Worm (Caenorhabditis elegans): ENCODE data around the gene msp-56.

Gene msp-56

ce11 chrIV:9858970-9859369 is 17.6 kb downstream of the msp-56 start:
- TF ChIP-seq D1046.2 (GFP tag; IDR thresholded peaks at IDR 0.05), result no peak
- no peak for TF ChIP-seq hif-1 (tag; optimal IDR thresholded peaks at IDR 0.05)
- TF ChIP-seq daf-19 (GFP tag; conservative IDR thresholded peaks at IDR 0.05), result no peak
- no peak for TF ChIP-seq spr-3 (GFP tag; optimal IDR thresholded peaks at IDR 0.05)
- TF ChIP-seq saeg-2 (GFP tag; IDR thresholded peaks at IDR 0.05), result no peak
- no peak for TF ChIP-seq attf-4 (tag; optimal IDR thresholded peaks at IDR 0.05)
- TF ChIP-seq tra-1 (GFP tag; IDR thresholded peaks at IDR 0.05), result no peak
- TF ChIP-seq ZK337.2 (GFP tag; IDR thresholded peaks at IDR 0.05), result no peak
- no peak for TF ChIP-seq Y105C5A.15 (GFP tag; IDR thresholded peaks at IDR 0.05)
- no peak for TF ChIP-seq ztf-7 (tag; optimal IDR thresholded peaks at IDR 0.05)
- no peak for TF ChIP-seq Y5F2A.4 (GFP tag; optimal IDR thresholded peaks at IDR 0.05)
- no peak for TF ChIP-seq nhr-76 (tag; optimal IDR thresholded peaks at IDR 0.05)
- TF ChIP-seq sdz-12 (GFP tag; optimal IDR thresholded peaks at IDR 0.05), result no peak
- TF ChIP-seq dmd-8 (GFP tag; IDR thresholded peaks at IDR 0.05), result no peak
- no peak for TF ChIP-seq madf-5 (GFP tag; IDR thresholded peaks at IDR 0.05)
- no peak for TF ChIP-seq F49E8.2 (tag; optimal IDR thresholded peaks at IDR 0.05; ENCODE audit: borderline replicate concordance)

DNA sequence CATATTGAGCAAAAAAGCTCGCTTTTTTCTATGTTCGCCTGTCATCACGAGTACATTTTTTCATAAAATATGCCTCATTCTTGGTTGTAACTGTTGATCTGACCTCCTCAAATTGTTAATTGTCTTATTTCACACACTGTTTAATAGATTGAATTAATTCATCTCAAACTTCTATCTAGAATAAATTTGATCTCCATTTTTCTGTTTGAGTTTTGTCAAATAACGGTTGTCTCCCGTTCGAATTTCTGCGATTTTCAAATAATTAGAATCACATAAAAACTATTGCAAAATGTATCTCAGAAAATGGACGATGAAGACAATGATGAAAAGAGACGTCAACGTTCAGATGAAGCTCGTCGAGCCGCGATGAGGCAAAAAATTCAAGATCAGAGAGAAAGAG is 20.6 kb downstream of the msp-56 start, which contains the start of gene K07F5.14:
Gene K07F5.14 (plus strand): TSS at position 301 of the 400 bp plus-strand sequence.
- TF ChIP-seq Y105C5A.15 (GFP tag; IDR thresholded peaks at IDR 0.05), result no peak
- no peak for TF ChIP-seq nhr-42 (GFP tag; IDR thresholded peaks at IDR 0.05)
- no peak for TF ChIP-seq mxl-3 (GFP tag; optimal IDR thresholded peaks at IDR 0.05)
- TF ChIP-seq set-16 (GFP tag; IDR thresholded peaks at IDR 0.05), result no peak
- TF ChIP-seq unc-130 (GFP tag; optimal IDR thresholded peaks at IDR 0.05), result no peak
- no peak for TF ChIP-seq sdz-12 (GFP tag; optimal IDR thresholded peaks at IDR 0.05)
- no peak for TF ChIP-seq tra-1 (GFP tag; IDR thresholded peaks at IDR 0.05)
- TF ChIP-seq aly-2 (tag; optimal IDR thresholded peaks at IDR 0.05), result no peak
- no peak for TF ChIP-seq daf-16 (GFP tag; optimal IDR thresholded peaks at IDR 0.05)
- no peak for TF ChIP-seq daf-16 (tag; optimal IDR thresholded peaks at IDR 0.05)
- no peak for TF ChIP-seq ama-1 (optimal IDR thresholded peaks at IDR 0.05)
- no peak for TF ChIP-seq Y5F2A.4 (GFP tag; optimal IDR thresholded peaks at IDR 0.05)
- TF ChIP-seq hlh-30 (tag; optimal IDR thresholded peaks at IDR 0.05; ENCODE audit: insufficient read depth), result no peak
- no peak for TF ChIP-seq nhr-237 (tag; optimal IDR thresholded peaks at IDR 0.05)
- no peak for TF ChIP-seq daf-8 (GFP tag; IDR thresholded peaks at IDR 0.05)
- TF ChIP-seq ctbp-1 (GFP tag; IDR thresholded peaks at IDR 0.05), result no peak
- TF ChIP-seq ztf-7 (tag; optimal IDR thresholded peaks at IDR 0.05), result no peak

DNA sequence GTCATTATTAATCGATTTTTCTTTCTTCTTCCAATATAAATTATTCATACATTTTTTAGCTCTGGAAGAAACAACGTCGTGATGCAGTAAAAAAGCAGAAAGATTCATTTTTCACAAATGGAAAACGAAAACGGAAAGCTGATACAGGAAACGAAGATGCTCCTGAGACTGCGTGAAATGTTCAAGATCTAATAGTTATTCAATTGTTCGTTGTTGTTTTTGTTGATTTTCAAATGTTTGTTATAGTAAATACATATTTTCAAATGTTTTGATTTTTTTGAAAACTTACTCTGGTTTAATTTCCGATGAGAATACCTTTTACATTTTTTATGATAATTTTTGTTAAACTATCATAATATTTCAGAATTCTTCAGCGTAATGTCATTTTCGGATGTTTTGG is 22.5 kb downstream of the msp-56 start, which contains the start of gene K07F5.16:
Gene K07F5.16 (plus strand): TSS at position 301 of the 400 bp plus-strand sequence.
- TF ChIP-seq hif-1 (tag; optimal IDR thresholded peaks at IDR 0.05) (no peak), lin-39 (tag; optimal IDR thresholded peaks at IDR 0.05) (no peak), madf-5 (GFP tag; IDR thresholded peaks at IDR 0.05) (no peak), zfp-2 (tag; optimal IDR thresholded peaks at IDR 0.05) (no peak), zfp-3 (GFP tag; conservative IDR thresholded peaks at IDR 0.05) (no peak), aly-2 (tag; optimal IDR thresholded peaks at IDR 0.05) (no peak), ztf-11 (tag; optimal IDR thresholded peaks at IDR 0.05) (no peak), skn-1 (tag; optimal IDR thresholded peaks at IDR 0.05) (no peak), dmd-6 (GFP tag; IDR thresholded peaks at IDR 0.05) (no peak), Y5F2A.4 (GFP tag; optimal IDR thresholded peaks at IDR 0.05) (no peak), pha-4 (GFP tag; IDR thresholded peaks at IDR 0.05) (no peak), pha-4 (tag; optimal IDR thresholded peaks at IDR 0.05) (no peak), ces-1 (GFP tag; optimal IDR thresholded peaks at IDR 0.05) (no peak), D1046.2 (GFP tag; IDR thresholded peaks at IDR 0.05) (no peak), sdz-12 (GFP tag; optimal IDR thresholded peaks at IDR 0.05) (no peak), ceh-32 (tag; optimal IDR thresholded peaks at IDR 0.05; ENCODE audit: poor library complexity) (no peak), ceh-82 (tag; optimal IDR thresholded peaks at IDR 0.05) (no peak), snpc-1.2 (GFP tag; IDR thresholded peaks at IDR 0.05) (no peak), pqm-1 (tag; optimal IDR thresholded peaks at IDR 0.05) (no peak)

All from whole organism, L4 larva.